Fruit fly (Drosophila melanogaster): ENCODE data around the gene CG12985.

DNA sequence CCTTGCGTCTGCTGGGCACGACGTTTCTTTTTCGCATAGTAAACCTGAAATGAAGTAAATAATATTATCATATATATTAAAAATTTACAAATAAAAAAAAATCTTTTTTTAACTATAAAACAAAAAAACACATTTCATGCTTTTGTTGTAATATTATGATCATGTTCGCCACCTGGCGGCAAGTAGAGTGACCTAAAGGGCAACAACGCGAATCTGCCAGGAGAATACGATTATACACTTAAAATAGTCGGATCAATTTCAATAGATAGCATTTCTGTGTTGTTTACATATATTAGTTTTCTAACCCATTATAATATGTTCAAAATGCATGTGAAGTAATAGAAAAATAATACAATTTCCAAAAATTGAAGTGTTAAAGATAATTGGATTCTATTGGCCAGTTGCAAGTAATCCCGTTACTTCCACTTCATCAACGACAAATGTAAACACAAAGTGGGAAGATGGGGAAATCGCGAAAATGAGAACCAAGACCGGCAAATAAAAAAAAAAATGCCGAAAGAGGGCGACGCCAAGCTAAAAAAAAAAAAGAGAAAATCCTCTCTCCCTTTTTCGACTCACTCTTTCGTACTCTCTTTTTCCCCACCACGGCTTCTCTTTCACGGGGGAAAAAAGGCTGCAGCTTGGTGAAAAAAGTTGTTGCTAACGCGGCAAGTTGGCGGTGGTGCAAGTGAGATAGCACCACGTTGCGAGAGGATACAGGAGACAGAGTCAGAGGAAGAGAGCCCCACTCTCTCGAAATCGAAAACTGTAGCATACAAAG is 12.7 kb upstream of the CG12985 start:
- TF ChIP-seq CG34367 (tag; optimal IDR thresholded peaks at IDR 0.05) (no peak), CG12605 (GFP tag; IDR thresholded peaks at IDR 0.05) (0 out of 2 replicates have a peak, but pooled peaks have one; percentile 31), CG13204 (GFP tag; optimal IDR thresholded peaks at IDR 0.05) (no peak), CG8159 (tag; optimal IDR thresholded peaks at IDR 0.05) (no peak), CG4496 (GFP tag; IDR thresholded peaks at IDR 0.05) (peak; percentile 49; the same call in 1 of the 3 replicates), CG14655 (GFP tag; optimal IDR thresholded peaks at IDR 0.05) (no peak), CG15710 (tag; optimal IDR thresholded peaks at IDR 0.05) (no peak), D1 (tag; optimal IDR thresholded peaks at IDR 0.05) (no peak)

All from whole organism, pupa.